Fruit fly (Drosophila melanogaster): ENCODE data around the gene Msp300.
A peak's percentile ranks its signal among the peaks of the same experiment; 100 is the strongest.

Msp300 gene

dm6 chr2L:5119640-5120039 lies 19.0 kb downstream of the Msp300 start:
- TF ChIP-seq CG32121 (GFP tag; IDR thresholded peaks at IDR 0.05) (no peak), rn (GFP tag; IDR thresholded peaks at IDR 0.05) (no peak), EcR (GFP tag; optimal IDR thresholded peaks at IDR 0.05) (no peak), Pif1B (GFP tag; optimal IDR thresholded peaks at IDR 0.05) (no peak), CG34367 (tag; optimal IDR thresholded peaks at IDR 0.05) (no peak), CG8159 (tag; optimal IDR thresholded peaks at IDR 0.05) (no peak), CG13204 (GFP tag; optimal IDR thresholded peaks at IDR 0.05) (no peak), D1 (tag; optimal IDR thresholded peaks at IDR 0.05) (no peak), CG10348 (GFP tag; IDR thresholded peaks at IDR 0.05) (no peak), CG9948 (tag; optimal IDR thresholded peaks at IDR 0.05) (no peak), Ets98B (GFP tag; IDR thresholded peaks at IDR 0.05) (no peak), CG15710 (tag; optimal IDR thresholded peaks at IDR 0.05) (no peak), fd96Ca (GFP tag; IDR thresholded peaks at IDR 0.05) (no peak), CG4496 (GFP tag; IDR thresholded peaks at IDR 0.05) (no peak), CG8301 (tag; optimal IDR thresholded peaks at IDR 0.05) (no peak), CG14655 (GFP tag; optimal IDR thresholded peaks at IDR 0.05) (no peak), gl (tag; optimal IDR thresholded peaks at IDR 0.05) (no peak)

- TF ChIP-seq CG17806 (tag; optimal IDR thresholded peaks at IDR 0.05): peak; percentile 96
- TF ChIP-seq CG10348 (GFP tag; IDR thresholded peaks at IDR 0.05): peak; percentile 85
- peak; percentile 49 for TF ChIP-seq gl (tag; optimal IDR thresholded peaks at IDR 0.05)
- peak; percentile 84 for TF ChIP-seq CG8301 (tag; optimal IDR thresholded peaks at IDR 0.05)
- TF ChIP-seq rn (GFP tag; IDR thresholded peaks at IDR 0.05): peak; percentile 92
- peak; percentile 97 for TF ChIP-seq D1 (tag; optimal IDR thresholded peaks at IDR 0.05)
- peak; percentile 95 for TF ChIP-seq Snoo (tag; optimal IDR thresholded peaks at IDR 0.05)
- TF ChIP-seq Ets98B (GFP tag; IDR thresholded peaks at IDR 0.05): peak; percentile 83
- peak; percentile 76 for TF ChIP-seq Pif1B (GFP tag; optimal IDR thresholded peaks at IDR 0.05)
- TF ChIP-seq CG12605 (GFP tag; IDR thresholded peaks at IDR 0.05): peak; percentile 94
- peak; percentile 98 for TF ChIP-seq CG8159 (tag; optimal IDR thresholded peaks at IDR 0.05)
- peak; percentile 83 for TF ChIP-seq CG13204 (GFP tag; optimal IDR thresholded peaks at IDR 0.05)
- peak; percentile 93 for TF ChIP-seq CG34367 (tag; optimal IDR thresholded peaks at IDR 0.05)
- TF ChIP-seq CG9948 (tag; optimal IDR thresholded peaks at IDR 0.05): peak; percentile 97
- TF ChIP-seq CG15710 (tag; optimal IDR thresholded peaks at IDR 0.05): peak; percentile 98
- peak; percentile 97 for TF ChIP-seq CG32121 (GFP tag; IDR thresholded peaks at IDR 0.05)
- TF ChIP-seq fd96Ca (GFP tag; IDR thresholded peaks at IDR 0.05): peak; percentile 50; the same call in 1 of the 3 replicates
- peak; percentile 31 for TF ChIP-seq EcR (GFP tag; optimal IDR thresholded peaks at IDR 0.05)
- TF ChIP-seq CG14655 (GFP tag; optimal IDR thresholded peaks at IDR 0.05): peak; percentile 94
- peak; percentile 77 for TF ChIP-seq Pif1A (GFP tag; optimal IDR thresholded peaks at IDR 0.05)
- TF ChIP-seq CG4496 (GFP tag; IDR thresholded peaks at IDR 0.05): peak; percentile 91
Observed at dm6 chr2L:5145247-5146197, 44.8 kb downstream of the Msp300 start.

- no peak for TF ChIP-seq fd96Ca (GFP tag; IDR thresholded peaks at IDR 0.05)
- no peak for TF ChIP-seq gl (tag; optimal IDR thresholded peaks at IDR 0.05)
- TF ChIP-seq CG10348 (GFP tag; IDR thresholded peaks at IDR 0.05): no peak
- TF ChIP-seq Snoo (tag; optimal IDR thresholded peaks at IDR 0.05): no peak
- TF ChIP-seq CG14655 (GFP tag; optimal IDR thresholded peaks at IDR 0.05): no peak
- TF ChIP-seq Pif1A (GFP tag; optimal IDR thresholded peaks at IDR 0.05): no peak
- TF ChIP-seq CG17806 (tag; optimal IDR thresholded peaks at IDR 0.05): no peak
- TF ChIP-seq EcR (GFP tag; optimal IDR thresholded peaks at IDR 0.05): no peak
- no peak for TF ChIP-seq Ets98B (GFP tag; IDR thresholded peaks at IDR 0.05)
- no peak for TF ChIP-seq CG9948 (tag; optimal IDR thresholded peaks at IDR 0.05)
- no peak for TF ChIP-seq CG8159 (tag; optimal IDR thresholded peaks at IDR 0.05)
- TF ChIP-seq D1 (tag; optimal IDR thresholded peaks at IDR 0.05): no peak
- TF ChIP-seq CG8301 (tag; optimal IDR thresholded peaks at IDR 0.05): no peak
- no peak for TF ChIP-seq CG34367 (tag; optimal IDR thresholded peaks at IDR 0.05)
- no peak for TF ChIP-seq CG13204 (GFP tag; optimal IDR thresholded peaks at IDR 0.05)
Observed at dm6 chr2L:5147188-5147855, 46.6 kb downstream of the Msp300 start.

dm6 chr2L:5147876-5148275 lies 47.2 kb downstream of the Msp300 start:
- TF ChIP-seq CG17806 (tag; optimal IDR thresholded peaks at IDR 0.05): no peak
- no peak for TF ChIP-seq CG13204 (GFP tag; optimal IDR thresholded peaks at IDR 0.05)

dm6 chr2L:5149630-5150255 lies 49.1 kb downstream of the Msp300 start:
- TF ChIP-seq CG32121 (GFP tag; IDR thresholded peaks at IDR 0.05): peak; percentile 20; the same call in 1 of the 2 replicates
- no peak for TF ChIP-seq fd96Ca (GFP tag; IDR thresholded peaks at IDR 0.05)
- TF ChIP-seq rn (GFP tag; IDR thresholded peaks at IDR 0.05): no peak
